Fruit fly (Drosophila melanogaster): Measurements from ENCODE around the gene nej.
A peak's percentile ranks its signal among the peaks of the same experiment; 100 is the strongest.

The nej gene

DNA sequence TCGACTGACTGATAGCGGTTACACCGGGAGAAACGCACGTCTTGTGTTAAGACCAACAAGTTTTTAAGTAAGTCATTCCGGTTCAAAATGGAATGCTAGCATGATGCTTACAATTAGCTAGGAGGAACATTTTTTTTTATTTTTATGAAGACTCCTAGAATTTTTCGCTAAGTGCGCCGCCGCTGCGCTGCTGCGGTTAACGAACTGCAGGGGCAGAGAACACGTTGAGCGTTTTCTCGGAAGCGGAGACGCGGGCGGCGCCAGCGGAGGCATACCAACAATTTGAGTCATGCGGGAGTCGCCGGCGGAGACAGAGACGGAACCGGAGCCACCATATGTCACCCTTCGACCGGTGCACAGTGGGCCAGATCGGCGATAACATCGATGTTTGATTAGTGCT lies 40.8 kb downstream of the nej start (continued):
- TF ChIP-seq CG7786 (GFP tag; optimal IDR thresholded peaks at IDR 0.05) (peak; percentile 97), cad (GFP tag; optimal IDR thresholded peaks at IDR 0.05) (no peak), danr (GFP tag; IDR thresholded peaks at IDR 0.05) (peak; percentile 94), CG7556 (GFP tag; optimal IDR thresholded peaks at IDR 0.05) (peak; percentile 94), Nf-YC (tag; optimal IDR thresholded peaks at IDR 0.05) (peak; percentile 83), sqz (GFP tag; optimal IDR thresholded peaks at IDR 0.05) (peak; percentile 93), Rfx (GFP tag; IDR thresholded peaks at IDR 0.05) (peak; percentile 97), Dbx (GFP tag; IDR thresholded peaks at IDR 0.05) (peak; percentile 94), pum (GFP tag; optimal IDR thresholded peaks at IDR 0.05) (peak; percentile 97), CG10654 (GFP tag; optimal IDR thresholded peaks at IDR 0.05) (peak; percentile 95), C15 (GFP tag; IDR thresholded peaks at IDR 0.05) (peak; percentile 92), Hey (tag; optimal IDR thresholded peaks at IDR 0.05) (peak; percentile 80), abd-A (tag; optimal IDR thresholded peaks at IDR 0.05) (peak; percentile 50), tna (GFP tag; IDR thresholded peaks at IDR 0.05; ENCODE audit: partially characterized antibody) (no peak), CG12071 (GFP tag; optimal IDR thresholded peaks at IDR 0.05) (peak; percentile 95), ac (GFP tag; optimal IDR thresholded peaks at IDR 0.05) (peak; percentile 79), dm (GFP tag; optimal IDR thresholded peaks at IDR 0.05) (peak; percentile 95), mam (GFP tag; optimal IDR thresholded peaks at IDR 0.05) (peak; percentile 96), CG31365 (tag; optimal IDR thresholded peaks at IDR 0.05) (peak; percentile 81), Doc3 (GFP tag; IDR thresholded peaks at IDR 0.05; ENCODE audit: partially characterized antibody) (no peak), Sry-β (GFP tag; optimal IDR thresholded peaks at IDR 0.05) (peak; percentile 57), toy (GFP tag; IDR thresholded peaks at IDR 0.05) (peak; percentile 89), tup (GFP tag; optimal IDR thresholded peaks at IDR 0.05) (peak; percentile 95), rib (GFP tag; IDR thresholded peaks at IDR 0.05) (peak; percentile 91), sens (GFP tag) (peak; percentile 99), lilli (GFP tag; optimal IDR thresholded peaks at IDR 0.05) (peak; percentile 98), CG11723 (GFP tag; optimal IDR thresholded peaks at IDR 0.05) (peak; percentile 95), bab2 (GFP tag; optimal IDR thresholded peaks at IDR 0.05) (peak; percentile 97), Asciz (GFP tag; optimal IDR thresholded peaks at IDR 0.05) (peak; percentile 97), Bteb2 (GFP tag; optimal IDR thresholded peaks at IDR 0.05) (peak; percentile 95), NC2β (GFP tag; optimal IDR thresholded peaks at IDR 0.05) (peak; percentile 97), gsb-n (tag; optimal IDR thresholded peaks at IDR 0.05) (peak; percentile 93), CG17328 (GFP tag; IDR thresholded peaks at IDR 0.05) (peak; percentile 98), klu (GFP tag; IDR thresholded peaks at IDR 0.05) (peak; percentile 92), CG9437 (GFP tag; optimal IDR thresholded peaks at IDR 0.05) (peak; percentile 85), Doc2 (GFP tag; IDR thresholded peaks at IDR 0.05) (peak; percentile 90), ap (GFP tag; IDR thresholded peaks at IDR 0.05) (peak; percentile 95), Dad (GFP tag; optimal IDR thresholded peaks at IDR 0.05) (peak; percentile 97), ems (GFP tag; optimal IDR thresholded peaks at IDR 0.05) (peak; percentile 98), jing (GFP tag; optimal IDR thresholded peaks at IDR 0.05) (peak; percentile 94), Usf (GFP tag; optimal IDR thresholded peaks at IDR 0.05) (peak; percentile 88), H15 (GFP tag; IDR thresholded peaks at IDR 0.05) (peak; percentile 96), CG18011 (GFP tag; optimal IDR thresholded peaks at IDR 0.05) (peak; percentile 83), CG8924 (tag; optimal IDR thresholded peaks at IDR 0.05) (peak; percentile 96), CG6272 (GFP tag; IDR thresholded peaks at IDR 0.05) (peak; percentile 92), Atf3 (GFP tag; optimal IDR thresholded peaks at IDR 0.05) (peak; percentile 98), CG12104 (GFP tag; optimal IDR thresholded peaks at IDR 0.05) (peak; percentile 95), CG11456 (GFP tag; IDR thresholded peaks at IDR 0.05) (peak; percentile 97), fd96Cb (tag; optimal IDR thresholded peaks at IDR 0.05) (peak; percentile 95), CG11093 (GFP tag; IDR thresholded peaks at IDR 0.05) (peak; percentile 95), CG9727 (GFP tag; optimal IDR thresholded peaks at IDR 0.05) (peak; percentile 95), Sry-δ (GFP tag; optimal IDR thresholded peaks at IDR 0.05) (peak; percentile 75)

Measured in whole organism, embryonic.